Fruit fly (Drosophila melanogaster) whole organism, embryonic: ENCODE data around the gene CG42366.

Source experiments
- Atf-2 ChIP-seq: fragments of 200-800 bp; sonication (Bioruptor generic); optimal IDR thresholded peaks from 2 replicates; lab custom pipeline; 2016; ENCODE audit warnings: missing biosample characterization, missing genetic modification characterization
- Atf3 ChIP-seq: fragments of 200-800 bp; sonication (Bioruptor generic); optimal IDR thresholded peaks from 3 replicates; lab custom pipeline; 2016; ENCODE audit warnings: missing biosample characterization, missing genetic modification characterization
- CG1024 ChIP-seq: fragments of 200-800 bp; sonication (Bioruptor generic); IDR thresholded peaks from 2 replicates; pipeline ENCODE4 v1.3.6; 2022; ENCODE audit warnings: missing biosample characterization, missing genetic modification characterization
- CG11723 ChIP-seq: fragments of 200-800 bp; sonication (Bioruptor generic); optimal IDR thresholded peaks from 2 replicates; lab custom pipeline; 2017; ENCODE audit warnings: missing biosample characterization, mild to moderate bottlenecking, missing genetic modification characterization
- CG12236 ChIP-seq: fragments of 200-800 bp; sonication (Bioruptor generic); optimal IDR thresholded peaks from 2 replicates; lab custom pipeline; 2016; ENCODE audit warnings: missing biosample characterization, missing genetic modification characterization
- CG12391 ChIP-seq: fragments of 200-800 bp; sonication (Bioruptor generic); optimal IDR thresholded peaks from 3 replicates; lab custom pipeline; 2018; ENCODE audit warnings: missing biosample characterization, mild to moderate bottlenecking, missing genetic modification characterization, moderate library complexity
- CG14441 ChIP-seq: fragments of 200-800 bp; sonication (Bioruptor generic); IDR thresholded peaks from 2 replicates; pipeline ENCODE4 v1.3.6; 2022; ENCODE audit warnings: missing biosample characterization, missing genetic modification characterization
- CG14667 ChIP-seq: fragments of 200-800 bp; sonication (Bioruptor generic); IDR thresholded peaks from 2 replicates; pipeline ENCODE4 v1.3.6; 2022; ENCODE audit warnings: missing biosample characterization, missing genetic modification characterization
- CG1602 ChIP-seq: fragments of 200-800 bp; sonication (Bioruptor generic); optimal IDR thresholded peaks from 3 replicates; lab custom pipeline; 2016; ENCODE audit warnings: missing biosample characterization, missing genetic modification characterization
- CG1647 ChIP-seq: fragments of 200-800 bp; sonication (Bioruptor generic); optimal IDR thresholded peaks from 3 replicates; lab custom pipeline; 2016; ENCODE audit warnings: missing biosample characterization, missing genetic modification characterization
- CG17612 ChIP-seq: fragments of 200-800 bp; sonication (Bioruptor generic); IDR thresholded peaks from 2 replicates; pipeline ENCODE4 v1.3.6; 2022; ENCODE audit warnings: missing biosample characterization, missing genetic modification characterization
- CG2116 ChIP-seq: fragments of 200-800 bp; sonication (Bioruptor generic); optimal IDR thresholded peaks from 3 replicates; lab custom pipeline; 2018; ENCODE audit warnings: missing biosample characterization, mild to moderate bottlenecking, missing genetic modification characterization
- CG2129 ChIP-seq: fragments of 200-800 bp; sonication (Bioruptor generic); IDR thresholded peaks from 2 replicates; pipeline ENCODE4 v1.3.6; 2022; ENCODE audit warnings: missing biosample characterization, missing genetic modification characterization; ENCODE audit not compliant: partially characterized antibody
- CG30020 ChIP-seq: fragments of 200-800 bp; optimal IDR thresholded peaks from 2 replicates; lab custom pipeline; 2019; ENCODE audit warnings: missing biosample characterization, mild to moderate bottlenecking, missing genetic modification characterization, moderate library complexity
- CG3163 ChIP-seq: fragments of 200-800 bp; sonication (Bioruptor generic); optimal IDR thresholded peaks from 3 replicates; lab custom pipeline; 2016; ENCODE audit warnings: missing biosample characterization, missing genetic modification characterization
- CG3281 ChIP-seq: fragments of 200-800 bp; sonication (Bioruptor generic); optimal IDR thresholded peaks from 3 replicates; lab custom pipeline; 2017; ENCODE audit warnings: missing biosample characterization, mild to moderate bottlenecking, missing genetic modification characterization
- CG5953 ChIP-seq: fragments of 200-800 bp; sonication (Bioruptor generic); IDR thresholded peaks from 2 replicates; pipeline ENCODE4 v1.3.6; 2022; ENCODE audit warnings: missing biosample characterization, missing genetic modification characterization
- CG6813 ChIP-seq: fragments of 200-800 bp; sonication (Bioruptor generic); optimal IDR thresholded peaks from 2 replicates; lab custom pipeline; 2017; ENCODE audit warnings: missing biosample characterization, missing genetic modification characterization, mild to moderate bottlenecking, moderate library complexity, missing genetic modification reagents
- CG7271 ChIP-seq: fragments of 200-800 bp; sonication (Bioruptor generic); optimal IDR thresholded peaks from 2 replicates; lab custom pipeline; 2018; ENCODE audit warnings: missing biosample characterization, mild to moderate bottlenecking, missing genetic modification characterization, moderate library complexity
- CG8290 ChIP-seq, 3 experiments: fragments of 200-800 bp; sonication (Bioruptor generic); optimal IDR thresholded peaks; 2 replicates each; lab custom pipeline; 2016 to 2019; ENCODE audit warnings: missing biosample characterization in 3 of 3, missing genetic modification characterization in 3 of 3, mild to moderate bottlenecking in 2 of 3, moderate library complexity in 1 of 3
- CG9437 ChIP-seq: fragments of 200-800 bp; sonication (Bioruptor generic); optimal IDR thresholded peaks from 2 replicates; lab custom pipeline; 2018; ENCODE audit warnings: missing biosample characterization, mild to moderate bottlenecking, missing genetic modification characterization
- CG9727 ChIP-seq: fragments of 200-800 bp; sonication (Bioruptor generic); optimal IDR thresholded peaks from 3 replicates; lab custom pipeline; 2017; ENCODE audit warnings: missing biosample characterization, mild to moderate bottlenecking, missing genetic modification characterization
- CG9932 ChIP-seq: fragments of 200-800 bp; sonication (Bioruptor generic); IDR thresholded peaks from 2 replicates; pipeline ENCODE4 v1.3.6; 2022; ENCODE audit warnings: missing biosample characterization, missing genetic modification characterization
- Dfd ChIP-seq, 2 experiments: fragments of >200 bp; optimal IDR thresholded peaks; 2 replicates each; lab custom pipeline; 2017; ENCODE audit warnings: missing biosample characterization in 2 of 2, missing genetic modification characterization in 2 of 2
- Eip74EF ChIP-seq, 2 experiments: fragments of 200-800 bp in 1 of 2; fragments of >200 bp in 1 of 2; sonication (Bioruptor generic) in 1 of 2; optimal IDR thresholded peaks; 2 replicates each; lab custom pipeline; 2017 to 2019; ENCODE audit warnings: missing biosample characterization in 2 of 2, missing genetic modification characterization in 2 of 2, mild to moderate bottlenecking in 1 of 2, moderate library complexity in 1 of 2
- Fer1 ChIP-seq: fragments of 200-800 bp; sonication (Bioruptor generic); optimal IDR thresholded peaks from 2 replicates; lab custom pipeline; 2017; ENCODE audit warnings: missing biosample characterization, mild to moderate bottlenecking, missing genetic modification characterization
- Hand ChIP-seq: fragments of 200-800 bp; sonication (Bioruptor generic); optimal IDR thresholded peaks from 2 replicates; lab custom pipeline; 2017; ENCODE audit warnings: mild to moderate bottlenecking, missing biosample characterization, missing genetic modification reagents, missing genetic modification characterization
- MBD-R2 ChIP-seq: fragments of 200-800 bp; sonication (Bioruptor generic); IDR thresholded peaks from 2 replicates; pipeline ENCODE4 v1.3.6; 2022; ENCODE audit warnings: missing biosample characterization, missing genetic modification characterization
- NFAT ChIP-seq: fragments of 200-800 bp; sonication (Bioruptor generic); IDR thresholded peaks from 2 replicates; pipeline ENCODE4 v1.3.6; 2022; ENCODE audit warnings: missing biosample characterization, missing genetic modification characterization
- Nf-YA ChIP-seq: fragments of 200-800 bp; sonication (Bioruptor generic); IDR thresholded peaks from 2 replicates; pipeline ENCODE4 v1.3.6; 2022; ENCODE audit warnings: missing biosample characterization, missing genetic modification characterization
- Sry-β ChIP-seq: fragments of 200-800 bp; sonication (Bioruptor generic); optimal IDR thresholded peaks from 2 replicates; lab custom pipeline; 2018; ENCODE audit warnings: missing biosample characterization, mild to moderate bottlenecking, missing genetic modification characterization, moderate library complexity
- TFAM ChIP-seq: fragments of 200-800 bp; sonication (Bioruptor generic); optimal IDR thresholded peaks from 2 replicates; lab custom pipeline; 2017; ENCODE audit warnings: missing biosample characterization, missing genetic modification characterization, inconsistent platforms
- Vsx1 ChIP-seq: fragments of 200-800 bp; sonication (Bioruptor generic); optimal IDR thresholded peaks from 2 replicates; lab custom pipeline; 2017; ENCODE audit warnings: missing biosample characterization, mild to moderate bottlenecking, missing genetic modification characterization, missing genetic modification reagents
- ap ChIP-seq: fragments of 200-800 bp; sonication (Bioruptor generic); IDR thresholded peaks from 2 replicates; pipeline ENCODE4 v1.3.6; 2022; ENCODE audit warnings: missing biosample characterization, missing genetic modification characterization
- bigmax ChIP-seq: fragments of 200-800 bp; sonication (Bioruptor generic); optimal IDR thresholded peaks from 2 replicates; lab custom pipeline; 2018; ENCODE audit warnings: missing biosample characterization, mild to moderate bottlenecking, missing genetic modification characterization
- bowl ChIP-seq: fragments of 200-800 bp; sonication (Bioruptor generic); IDR thresholded peaks from 2 replicates; pipeline ENCODE4 v1.3.6; 2022; ENCODE audit warnings: missing biosample characterization, missing genetic modification characterization
- cad ChIP-seq: fragments of >200 bp; optimal IDR thresholded peaks from 2 replicates; lab custom pipeline; 2017; ENCODE audit warnings: missing biosample characterization, missing genetic modification characterization
- dan ChIP-seq: fragments of 200-800 bp; sonication (Bioruptor generic); IDR thresholded peaks from 2 replicates; pipeline ENCODE4 v1.3.6; 2022; ENCODE audit warnings: missing biosample characterization, missing genetic modification characterization
- disco-r ChIP-seq: fragments of 200-800 bp; sonication (Bioruptor generic); optimal IDR thresholded peaks from 2 replicates; lab custom pipeline; 2016; ENCODE audit warnings: missing biosample characterization, missing genetic modification characterization
- gfzf ChIP-seq: fragments of 200-800 bp; sonication (Bioruptor generic); optimal IDR thresholded peaks from 2 replicates; lab custom pipeline; 2016; ENCODE audit warnings: missing biosample characterization, mild to moderate bottlenecking, missing genetic modification characterization, moderate library complexity
- hb ChIP-seq: fragments of 200-800 bp; sonication (Bioruptor generic); IDR thresholded peaks from 3 replicates; pipeline ENCODE4 v1.3.6; 2022; ENCODE audit warnings: missing biosample characterization, missing genetic modification characterization; ENCODE audit not compliant: partially characterized antibody
- jing ChIP-seq: fragments of 200-800 bp; sonication (Bioruptor generic); optimal IDR thresholded peaks from 2 replicates; lab custom pipeline; 2018; ENCODE audit warnings: missing biosample characterization, mild to moderate bottlenecking, missing genetic modification characterization
- kay ChIP-seq: fragments of 200-800 bp; sonication (Bioruptor generic); optimal IDR thresholded peaks from 2 replicates; lab custom pipeline; 2016; ENCODE audit warnings: missing biosample characterization, missing genetic modification characterization
- klu ChIP-seq: fragments of 200-800 bp; sonication (Bioruptor generic); IDR thresholded peaks from 2 replicates; pipeline ENCODE4 v1.3.6; 2022; ENCODE audit warnings: missing biosample characterization, missing genetic modification characterization
- nau ChIP-seq: fragments of 200-800 bp; sonication (Bioruptor generic); optimal IDR thresholded peaks from 3 replicates; lab custom pipeline; 2017; ENCODE audit warnings: missing biosample characterization, mild to moderate bottlenecking, missing genetic modification characterization, missing genetic modification reagents
- org-1 ChIP-seq: fragments of 200-800 bp; sonication (Bioruptor generic); optimal IDR thresholded peaks from 2 replicates; lab custom pipeline; 2017; ENCODE audit warnings: missing biosample characterization, missing genetic modification characterization
- pzg ChIP-seq: fragments of 200-800 bp; sonication (Bioruptor generic); optimal IDR thresholded peaks from 3 replicates; lab custom pipeline; 2018; ENCODE audit warnings: missing biosample characterization, mild to moderate bottlenecking, missing genetic modification characterization, moderate library complexity
- sens ChIP-seq: fragments of 200-800 bp; sonication (Bioruptor generic); peaks from one replicate; lab custom pipeline; 2016; ENCODE audit warnings: missing biosample characterization, missing genetic modification characterization
- stwl ChIP-seq: fragments of 200-800 bp; sonication (Bioruptor generic); optimal IDR thresholded peaks from 3 replicates; lab custom pipeline; 2018; ENCODE audit warnings: missing biosample characterization, mild to moderate bottlenecking, missing genetic modification characterization, moderate library complexity
- toy ChIP-seq: fragments of 200-800 bp; sonication (Bioruptor generic); IDR thresholded peaks from 2 replicates; pipeline ENCODE4 v1.3.6; 2022; ENCODE audit warnings: missing biosample characterization, missing genetic modification characterization
- trh ChIP-seq: fragments of 200-800 bp; sonication (Bioruptor generic); optimal IDR thresholded peaks from 2 replicates; lab custom pipeline; 2016; ENCODE audit warnings: missing biosample characterization, missing genetic modification characterization
- tup ChIP-seq: fragments of 200-800 bp; sonication (Bioruptor generic); optimal IDR thresholded peaks from 2 replicates; lab custom pipeline; 2016; ENCODE audit warnings: missing biosample characterization, mild to moderate bottlenecking, missing genetic modification characterization, moderate library complexity

CG42366 gene

DNA sequence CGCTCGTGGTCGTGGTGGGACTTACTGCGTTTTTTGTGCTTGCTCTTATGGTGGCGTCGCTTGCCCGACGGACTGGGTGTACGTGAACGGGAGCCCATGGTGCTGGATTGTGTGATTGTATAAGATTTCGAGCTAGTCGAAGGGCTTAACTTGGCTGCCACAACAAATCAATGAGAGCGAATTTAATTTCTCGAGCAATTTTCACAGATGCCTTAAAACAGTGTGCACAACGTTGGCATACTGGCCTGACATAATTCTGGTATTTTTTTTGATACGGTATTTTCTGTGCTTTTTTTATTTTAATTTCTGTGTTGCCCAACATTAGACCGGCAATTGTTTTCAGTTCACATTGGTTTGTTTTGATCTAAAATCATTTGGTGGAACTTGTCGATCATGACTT lies 12.9 kb downstream of the CG42366 start, which contains the start of gene Arglu1 (continued):
- TF ChIP-seq CG14667 (GFP tag; lab: Robert Waterston, UW) (no peak), toy (GFP tag; lab: Robert Waterston, UW) (no peak), CG12236 (no peak), disco-r (GFP tag; lab: Kevin White, UChicago) (no peak), Nf-YA (GFP tag; lab: Robert Waterston, UW) (no peak), CG1602 (GFP tag; lab: Kevin White, UChicago) (no peak), pzg (peak; percentile 60), CG7271 (tag; lab: Kevin White, UChicago) (no peak), CG8290 (GFP tag; optimal IDR thresholded peaks at IDR 0.05; lab: Kevin White, UChicago) (no peak), CG8290 (tag; optimal IDR thresholded peaks at IDR 0.05; lab: Kevin White, UChicago) (no peak), Eip74EF (GFP tag; optimal IDR thresholded peaks at IDR 0.05; lab: Kevin White, UChicago) (no peak), MBD-R2 (GFP tag; lab: Robert Waterston, UW) (peak; percentile 88), CG9932 (GFP tag; lab: Robert Waterston, UW) (peak; percentile 69), NFAT (GFP tag; lab: Robert Waterston, UW) (peak; percentile 34; the same call in 1 of the 2 replicates), bigmax (no peak), klu (GFP tag; lab: Robert Waterston, UW) (no peak), CG2129 (GFP tag; lab: Robert Waterston, UW) (no peak), Atf-2 (GFP tag; lab: Kevin White, UChicago) (no peak), CG1024 (no peak), nau (GFP tag; lab: Kevin White, UChicago) (no peak), CG17612 (GFP tag; lab: Robert Waterston, UW) (no peak), org-1 (GFP tag; lab: Kevin White, UChicago) (no peak), hb (GFP tag; lab: Robert Waterston, UW) (no peak), CG3163 (GFP tag; lab: Kevin White, UChicago) (peak; percentile 14), CG3281 (GFP tag; lab: Kevin White, UChicago) (no peak), CG12391 (tag; lab: Kevin White, UChicago) (no peak), jing (GFP tag; lab: Kevin White, UChicago) (no peak), Dfd (GFP tag; optimal IDR thresholded peaks at IDR 0.05; lab: Kevin White, UChicago) (no peak), tup (GFP tag; lab: Kevin White, UChicago) (no peak), CG30020 (tag; lab: Kevin White, UChicago) (no peak), CG11723 (GFP tag; lab: Kevin White, UChicago) (no peak), CG9437 (GFP tag; lab: Kevin White, UChicago) (no peak), CG1647 (no peak), dan (GFP tag; lab: Robert Waterston, UW) (no peak), CG9727 (GFP tag; lab: Kevin White, UChicago) (no peak), sens (GFP tag; lab: Kevin White, UChicago) (no peak), kay (GFP tag; lab: Kevin White, UChicago) (no peak), Atf3 (GFP tag; lab: Kevin White, UChicago) (no peak), CG6813 (GFP tag; lab: Kevin White, UChicago) (no peak), CG2116 (peak; percentile 0), Fer1 (no peak), trh (GFP tag; lab: Kevin White, UChicago) (no peak), cad (GFP tag; lab: Kevin White, UChicago) (no peak), bowl (GFP tag; lab: Robert Waterston, UW) (no peak), CG14441 (GFP tag; lab: Robert Waterston, UW) (no peak), stwl (tag; lab: Kevin White, UChicago) (peak; percentile 52), TFAM (GFP tag; lab: Kevin White, UChicago) (no peak), Sry-β (no peak), ap (GFP tag; lab: Robert Waterston, UW) (no peak), CG5953 (GFP tag; lab: Robert Waterston, UW) (no peak), gfzf (GFP tag; lab: Kevin White, UChicago) (peak; percentile 67), Hand (GFP tag; lab: Kevin White, UChicago) (no peak), Vsx1 (GFP tag; lab: Kevin White, UChicago) (no peak)
